Fruit fly (Drosophila melanogaster): ENCODE measurements around the gene Men-b.

Gene Men-b

DNA sequence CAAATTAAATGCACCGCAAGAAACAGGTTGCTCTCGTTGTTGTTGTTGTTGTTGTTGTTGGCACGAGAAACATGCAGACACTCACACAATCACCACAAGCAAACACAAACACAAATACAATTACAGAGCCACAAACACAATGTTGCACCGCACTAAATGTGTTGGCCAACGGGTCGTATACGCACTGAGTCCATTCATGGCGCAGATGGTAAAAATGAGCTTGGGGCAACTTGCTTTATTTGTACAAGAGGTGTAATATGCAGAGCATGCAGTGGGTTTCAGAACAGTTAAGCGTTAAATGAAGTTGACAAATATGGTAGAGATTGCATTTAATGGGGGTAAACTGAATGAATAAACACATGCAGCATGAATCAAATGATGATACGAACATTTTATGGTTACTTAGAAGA is 13.5 kb upstream of the Men-b start (continued):
- TF ChIP-seq zfh1 (GFP tag; IDR thresholded peaks at IDR 0.05): 0 out of 3 replicates have a peak, but pooled peaks have one; percentile 50
- TF ChIP-seq oc (tag; optimal IDR thresholded peaks at IDR 0.05): peak; percentile 62
- TF ChIP-seq her (GFP tag; optimal IDR thresholded peaks at IDR 0.05): no peak
- no peak for TF ChIP-seq CG15011 (GFP tag; optimal IDR thresholded peaks at IDR 0.05)
- TF ChIP-seq odd (GFP tag; optimal IDR thresholded peaks at IDR 0.05): peak; percentile 63
- TF ChIP-seq CG9817 (tag; optimal IDR thresholded peaks at IDR 0.05): no peak
- TF ChIP-seq CG9932 (GFP tag; IDR thresholded peaks at IDR 0.05): no peak
- no peak for TF ChIP-seq CG10565 (GFP tag; optimal IDR thresholded peaks at IDR 0.05)
- no peak for TF ChIP-seq dmrt11E (tag; optimal IDR thresholded peaks at IDR 0.05)
- TF ChIP-seq E2f2 (GFP tag; IDR thresholded peaks at IDR 0.05): no peak
- no peak for TF ChIP-seq pfk (GFP tag; optimal IDR thresholded peaks at IDR 0.05)
- no peak for TF ChIP-seq pnt (GFP tag; optimal IDR thresholded peaks at IDR 0.05)
- TF ChIP-seq Poxn (GFP tag; IDR thresholded peaks at IDR 0.05): no peak
- no peak for TF ChIP-seq caup (GFP tag; optimal IDR thresholded peaks at IDR 0.05; ENCODE audit: severe bottlenecking)
- no peak for TF ChIP-seq tin (GFP tag; optimal IDR thresholded peaks at IDR 0.05)
- TF ChIP-seq CG4707 (GFP tag; optimal IDR thresholded peaks at IDR 0.05): peak; percentile 54
- peak; percentile 26 for TF ChIP-seq CG8290 (GFP tag; optimal IDR thresholded peaks at IDR 0.05)
- TF ChIP-seq CG8290 (tag; optimal IDR thresholded peaks at IDR 0.05): peak; percentile 25 to 38
- TF ChIP-seq ttk (GFP tag; IDR thresholded peaks at IDR 0.05): peak; percentile 21; the same call in 1 of the 2 replicates
- TF ChIP-seq Lim3 (GFP tag; IDR thresholded peaks at IDR 0.05): no peak
- peak; percentile 27 for TF ChIP-seq CG12391 (tag; optimal IDR thresholded peaks at IDR 0.05)
- no peak for TF ChIP-seq sna (GFP tag; IDR thresholded peaks at IDR 0.05; ENCODE audit: partially characterized antibody)
- peak; percentile 42 for TF ChIP-seq D19A (tag; optimal IDR thresholded peaks at IDR 0.05)
- TF ChIP-seq ase (GFP tag; IDR thresholded peaks at IDR 0.05): no peak
- no peak for TF ChIP-seq D19B (GFP tag; optimal IDR thresholded peaks at IDR 0.05)
- no peak for TF ChIP-seq en (GFP tag; optimal IDR thresholded peaks at IDR 0.05)
- no peak for TF ChIP-seq croc (GFP tag; conservative IDR thresholded peaks at IDR 0.05)
- TF ChIP-seq CG16815 (GFP tag; optimal IDR thresholded peaks at IDR 0.05): no peak
- TF ChIP-seq MBD-R2 (GFP tag; IDR thresholded peaks at IDR 0.05): no peak
- no peak for TF ChIP-seq dimm (GFP tag; IDR thresholded peaks at IDR 0.05)
- no peak for TF ChIP-seq CG17829 (tag; optimal IDR thresholded peaks at IDR 0.05)
- no peak for TF ChIP-seq jigr1 (GFP tag; IDR thresholded peaks at IDR 0.05)
- TF ChIP-seq fu2 (GFP tag; optimal IDR thresholded peaks at IDR 0.05): no peak
- peak; percentile 48 for TF ChIP-seq salm (tag; optimal IDR thresholded peaks at IDR 0.05)
- no peak for TF ChIP-seq Rfx (GFP tag; IDR thresholded peaks at IDR 0.05)
- TF ChIP-seq Hsf (GFP tag; optimal IDR thresholded peaks at IDR 0.05): no peak
- no peak for TF ChIP-seq CG13775 (GFP tag; optimal IDR thresholded peaks at IDR 0.05)
- peak; percentile 57 for TF ChIP-seq CG5953 (GFP tag; IDR thresholded peaks at IDR 0.05)
- no peak for TF ChIP-seq Elba2 (GFP tag; optimal IDR thresholded peaks at IDR 0.05)
- no peak for TF ChIP-seq br (optimal IDR thresholded peaks at IDR 0.05)
- TF ChIP-seq CG1792 (GFP tag; optimal IDR thresholded peaks at IDR 0.05): no peak
- TF ChIP-seq CG7271 (tag; optimal IDR thresholded peaks at IDR 0.05): peak; percentile 11
- no peak for TF ChIP-seq CG11560 (tag; IDR thresholded peaks at IDR 0.05)
- no peak for TF ChIP-seq CG7963 (GFP tag; IDR thresholded peaks at IDR 0.05; ENCODE audit: partially characterized antibody)
- TF ChIP-seq CG32772 (GFP tag; IDR thresholded peaks at IDR 0.05): no peak
- no peak for TF ChIP-seq pho (GFP tag; optimal IDR thresholded peaks at IDR 0.05)
- no peak for TF ChIP-seq CG4820 (GFP tag; optimal IDR thresholded peaks at IDR 0.05)
- TF ChIP-seq vfl (GFP tag; optimal IDR thresholded peaks at IDR 0.05): no peak
- TF ChIP-seq CG17361 (GFP tag; IDR thresholded peaks at IDR 0.05): peak; percentile 56; the same call in 2 of the 3 replicates
- TF ChIP-seq yki (optimal IDR thresholded peaks at IDR 0.05): no peak
- TF ChIP-seq pzg (GFP tag; optimal IDR thresholded peaks at IDR 0.05): no peak
- no peak for TF ChIP-seq CG6272 (GFP tag; IDR thresholded peaks at IDR 0.05)
- peak; percentile 38 for TF ChIP-seq gsb-n (tag; optimal IDR thresholded peaks at IDR 0.05)
- no peak for TF ChIP-seq ab (GFP tag; optimal IDR thresholded peaks at IDR 0.05)

Measured in whole organism, embryonic.